Fruit fly (Drosophila melanogaster) whole organism, embryonic: ENCODE data around the gene mRRF2.
A peak's percentile ranks its signal among the peaks of the same experiment; 100 is the strongest.

ENCODE experiments used
- CG10462 ChIP-seq: fragments of 200-800 bp; sonication (Bioruptor generic); optimal IDR thresholded peaks from 2 replicates; lab custom pipeline; 2016; ENCODE audit warnings: missing biosample characterization, missing genetic modification characterization
- CG11085 ChIP-seq: fragments of 200-800 bp; sonication (Bioruptor generic); IDR thresholded peaks from 2 replicates; pipeline ENCODE4 v1.3.6; 2022; ENCODE audit warnings: missing biosample characterization, missing genetic modification characterization
- CG11093 ChIP-seq: fragments of 200-800 bp; sonication (Bioruptor generic); IDR thresholded peaks from 3 replicates; pipeline ENCODE4 v1.3.6; 2022; ENCODE audit warnings: missing biosample characterization, missing genetic modification characterization
- CG11398 ChIP-seq: fragments of 200-800 bp; sonication (Bioruptor generic); optimal IDR thresholded peaks from 2 replicates; lab custom pipeline; 2016; ENCODE audit warnings: missing biosample characterization, missing genetic modification characterization
- CG11695 ChIP-seq: fragments of 200-800 bp; sonication (Bioruptor generic); IDR thresholded peaks from 3 replicates; pipeline ENCODE4 v1.3.6; 2022; ENCODE audit warnings: missing biosample characterization, missing genetic modification characterization
- CG13894 ChIP-seq: fragments of 200-800 bp; sonication (Bioruptor generic); optimal IDR thresholded peaks from 3 replicates; lab custom pipeline; 2018; ENCODE audit warnings: missing biosample characterization, mild to moderate bottlenecking, missing genetic modification characterization, moderate library complexity
- CG14860 ChIP-seq: fragments of 200-800 bp; sonication (Bioruptor generic); IDR thresholded peaks from 3 replicates; pipeline ENCODE4 v1.3.6; 2022; ENCODE audit warnings: missing biosample characterization, missing genetic modification characterization; ENCODE audit not compliant: partially characterized antibody
- CG18262 ChIP-seq: fragments of 200-800 bp; optimal IDR thresholded peaks from 3 replicates; lab custom pipeline; 2019; ENCODE audit warnings: missing biosample characterization, mild to moderate bottlenecking, missing genetic modification characterization, moderate library complexity
- CG1832 ChIP-seq: fragments of 200-800 bp; sonication (Bioruptor generic); optimal IDR thresholded peaks from 2 replicates; lab custom pipeline; 2017; ENCODE audit warnings: missing biosample characterization, mild to moderate bottlenecking, missing genetic modification characterization, inconsistent platforms
- CG18476 ChIP-seq: fragments of 200-800 bp; sonication (Bioruptor generic); optimal IDR thresholded peaks from 2 replicates; lab custom pipeline; 2016; ENCODE audit warnings: missing biosample characterization, mild to moderate bottlenecking, missing genetic modification characterization
- CG30403 ChIP-seq: fragments of 200-800 bp; sonication (Bioruptor generic); optimal IDR thresholded peaks from 3 replicates; lab custom pipeline; 2016; ENCODE audit warnings: missing biosample characterization, missing genetic modification characterization
- CG3995 ChIP-seq: fragments of 200-800 bp; sonication (Bioruptor generic); optimal IDR thresholded peaks from 3 replicates; lab custom pipeline; 2016; ENCODE audit warnings: missing biosample characterization, missing genetic modification characterization
- CG42726 ChIP-seq: fragments of 200-800 bp; sonication (Bioruptor generic); IDR thresholded peaks from 2 replicates; pipeline ENCODE4 v1.3.6; 2022; ENCODE audit warnings: missing biosample characterization, missing genetic modification characterization; ENCODE audit not compliant: partially characterized antibody
- CG4282 ChIP-seq: fragments of 200-800 bp; sonication (Bioruptor generic); optimal IDR thresholded peaks from 2 replicates; lab custom pipeline; 2016; ENCODE audit warnings: missing biosample characterization, missing genetic modification characterization
- CG5245 ChIP-seq: fragments of 200-800 bp; sonication (Bioruptor generic); optimal IDR thresholded peaks from 3 replicates; lab custom pipeline; 2016; ENCODE audit warnings: missing biosample characterization, missing genetic modification characterization
- CG8924 ChIP-seq: fragments of 200-800 bp; optimal IDR thresholded peaks from 3 replicates; lab custom pipeline; 2019; ENCODE audit warnings: missing biosample characterization, mild to moderate bottlenecking, missing genetic modification characterization, moderate library complexity
- CG8944 ChIP-seq: fragments of 200-800 bp; sonication (Bioruptor generic); optimal IDR thresholded peaks from 3 replicates; lab custom pipeline; 2016; ENCODE audit warnings: missing biosample characterization, missing genetic modification characterization
- Dfd ChIP-seq, 2 experiments: fragments of >200 bp; optimal IDR thresholded peaks; 2 replicates each; lab custom pipeline; 2017; ENCODE audit warnings: missing biosample characterization in 2 of 2, missing genetic modification characterization in 2 of 2
- Dp ChIP-seq: fragments of 200-800 bp; sonication (Bioruptor generic); optimal IDR thresholded peaks from 2 replicates; lab custom pipeline; 2018; ENCODE audit warnings: missing biosample characterization, mild to moderate bottlenecking, missing genetic modification characterization, moderate library complexity
- Fer1 ChIP-seq: fragments of 200-800 bp; sonication (Bioruptor generic); optimal IDR thresholded peaks from 2 replicates; lab custom pipeline; 2017; ENCODE audit warnings: missing biosample characterization, mild to moderate bottlenecking, missing genetic modification characterization
- H2.0 ChIP-seq: fragments of 200-800 bp; sonication (Bioruptor generic); IDR thresholded peaks from 2 replicates; pipeline ENCODE4 v1.3.6; 2022; ENCODE audit warnings: missing biosample characterization, missing genetic modification characterization
- HLHmδ ChIP-seq: fragments of 200-800 bp; sonication (Bioruptor generic); optimal IDR thresholded peaks from 2 replicates; lab custom pipeline; 2018; ENCODE audit warnings: missing biosample characterization, mild to moderate bottlenecking, missing genetic modification characterization, moderate library complexity
- HmgD ChIP-seq: fragments of 200-800 bp; sonication (Bioruptor generic); optimal IDR thresholded peaks from 3 replicates; lab custom pipeline; 2016; ENCODE audit warnings: missing biosample characterization, missing genetic modification characterization
- Lim3 ChIP-seq: fragments of 200-800 bp; sonication (Bioruptor generic); IDR thresholded peaks from 2 replicates; pipeline ENCODE4 v1.3.6; 2022; ENCODE audit warnings: missing biosample characterization, missing genetic modification characterization
- Max ChIP-seq: fragments of 200-800 bp; sonication (Bioruptor generic); optimal IDR thresholded peaks from 2 replicates; lab custom pipeline; 2016; ENCODE audit warnings: missing biosample characterization, mild to moderate bottlenecking, missing genetic modification characterization
- Mes4 ChIP-seq: fragments of 200-800 bp; sonication (Bioruptor generic); optimal IDR thresholded peaks from 2 replicates; lab custom pipeline; 2016; ENCODE audit warnings: missing biosample characterization, missing genetic modification characterization
- NC2β ChIP-seq: fragments of 200-800 bp; sonication (Bioruptor generic); optimal IDR thresholded peaks from 2 replicates; lab custom pipeline; 2016; ENCODE audit warnings: missing biosample characterization, missing genetic modification characterization
- Nf-YA ChIP-seq: fragments of 200-800 bp; sonication (Bioruptor generic); IDR thresholded peaks from 2 replicates; pipeline ENCODE4 v1.3.6; 2022; ENCODE audit warnings: missing biosample characterization, missing genetic modification characterization
- Nf-YB ChIP-seq: fragments of 200-800 bp; sonication (Bioruptor generic); optimal IDR thresholded peaks from 3 replicates; lab custom pipeline; 2019; ENCODE audit warnings: missing biosample characterization, mild to moderate bottlenecking, missing genetic modification characterization, moderate library complexity
- Pdp1 ChIP-seq, 2 experiments: fragments of 200-800 bp; sonication (Bioruptor generic); optimal IDR thresholded peaks; 3 replicates each; lab custom pipeline; 2016; ENCODE audit warnings: missing biosample characterization in 2 of 2, missing genetic modification characterization in 2 of 2, mild to moderate bottlenecking in 1 of 2, moderate library complexity in 1 of 2
- Side ChIP-seq: fragments of 200-800 bp; sonication (Bioruptor generic); optimal IDR thresholded peaks from 2 replicates; lab custom pipeline; 2016; ENCODE audit warnings: missing biosample characterization, missing genetic modification characterization
- Sry-δ ChIP-seq: fragments of 200-800 bp; sonication (Bioruptor generic); optimal IDR thresholded peaks from 2 replicates; lab custom pipeline; 2016; ENCODE audit warnings: missing biosample characterization, missing genetic modification characterization
- Taf1 ChIP-seq: fragments of 200-800 bp; sonication (Bioruptor generic); IDR thresholded peaks from 2 replicates; pipeline ENCODE4 v1.3.6; 2022; ENCODE audit warnings: missing biosample characterization, missing genetic modification characterization
- ap ChIP-seq: fragments of 200-800 bp; sonication (Bioruptor generic); IDR thresholded peaks from 2 replicates; pipeline ENCODE4 v1.3.6; 2022; ENCODE audit warnings: missing biosample characterization, missing genetic modification characterization
- br ChIP-seq: fragments of >200 bp; optimal IDR thresholded peaks from 2 replicates; lab custom pipeline; 2017
- caup ChIP-seq: fragments of 200-800 bp; sonication (Bioruptor generic); optimal IDR thresholded peaks from 3 replicates; lab custom pipeline; 2017; ENCODE audit warnings: missing biosample characterization, mild to moderate bottlenecking, missing genetic modification characterization, moderate library complexity; ENCODE audit not compliant: severe bottlenecking
- chinmo ChIP-seq: fragments of 200-800 bp; sonication (Bioruptor generic); IDR thresholded peaks from 4 replicates; pipeline ENCODE4 v1.3.6; 2022; ENCODE audit warnings: missing biosample characterization, missing genetic modification characterization; ENCODE audit not compliant: partially characterized antibody
- dan ChIP-seq: fragments of 200-800 bp; sonication (Bioruptor generic); IDR thresholded peaks from 2 replicates; pipeline ENCODE4 v1.3.6; 2022; ENCODE audit warnings: missing biosample characterization, missing genetic modification characterization
- fd102C ChIP-seq: fragments of 200-800 bp; sonication (Bioruptor generic); optimal IDR thresholded peaks from 2 replicates; lab custom pipeline; 2018; ENCODE audit warnings: missing biosample characterization, mild to moderate bottlenecking, missing genetic modification characterization, moderate library complexity
- gro ChIP-seq: fragments of 200-800 bp; sonication (Bioruptor generic); optimal IDR thresholded peaks from 2 replicates; lab custom pipeline; 2016; ENCODE audit warnings: missing biosample characterization, missing genetic modification characterization
- h ChIP-seq: fragments of >200 bp; optimal IDR thresholded peaks from 2 replicates; lab custom pipeline; 2017
- lmd ChIP-seq: fragments of 200-800 bp; sonication (Bioruptor generic); IDR thresholded peaks from 2 replicates; pipeline ENCODE4 v1.3.6; 2022; ENCODE audit warnings: missing biosample characterization, missing genetic modification characterization
- lov ChIP-seq, 2 experiments: fragments of 200-800 bp in 1 of 2; fragments of >200 bp in 1 of 2; sonication (Bioruptor generic) in 1 of 2; IDR thresholded peaks in 1 of 2; optimal IDR thresholded peaks in 1 of 2; 2 replicates in 1 of 2; 3 replicates in 1 of 2; pipeline versions ENCODE4 v1.3.6 to Lab custom; 2017 to 2022; ENCODE audit warnings: missing biosample characterization in 1 of 2, missing genetic modification characterization in 1 of 2
- odd ChIP-seq: fragments of 200-800 bp; sonication (Bioruptor generic); optimal IDR thresholded peaks from 2 replicates; lab custom pipeline; 2017; ENCODE audit warnings: missing biosample characterization, mild to moderate bottlenecking, missing genetic modification characterization
- peb ChIP-seq: fragments of 200-800 bp; sonication (Bioruptor generic); IDR thresholded peaks from 2 replicates; pipeline ENCODE4 v1.3.6; 2022; ENCODE audit warnings: missing biosample characterization, missing genetic modification characterization
- pho ChIP-seq: fragments of 200-800 bp; sonication (Bioruptor generic); optimal IDR thresholded peaks from 2 replicates; lab custom pipeline; 2016; ENCODE audit warnings: missing biosample characterization, missing genetic modification characterization
- run ChIP-seq: fragments of 200-800 bp; sonication (Bioruptor generic); optimal IDR thresholded peaks from 3 replicates; lab custom pipeline; 2018; ENCODE audit warnings: missing biosample characterization, mild to moderate bottlenecking, missing genetic modification characterization
- ssp ChIP-seq: fragments of 200-800 bp; sonication (Bioruptor generic); IDR thresholded peaks from 2 replicates; pipeline ENCODE4 v1.3.6; 2022; ENCODE audit warnings: missing biosample characterization, missing genetic modification characterization
- toy ChIP-seq: fragments of 200-800 bp; sonication (Bioruptor generic); IDR thresholded peaks from 2 replicates; pipeline ENCODE4 v1.3.6; 2022; ENCODE audit warnings: missing biosample characterization, missing genetic modification characterization
- vvl ChIP-seq: fragments of 200-800 bp; sonication (Bioruptor generic); IDR thresholded peaks from 2 replicates; pipeline ENCODE4 v1.3.6; 2022; ENCODE audit warnings: missing biosample characterization, missing genetic modification characterization

The mRRF2 gene

dm6 chr3R:22602783-22603182, 10.7 kb upstream of the mRRF2 start:
- TF ChIP-seq CG11085 (GFP tag; lab: Robert Waterston, UW) (no peak), fd102C (GFP tag; lab: Kevin White, UChicago) (no peak), Dfd (GFP tag; optimal IDR thresholded peaks at IDR 0.05; lab: Kevin White, UChicago) (peak in 1 of 2 experiments; percentile 23)

- TF ChIP-seq gro (GFP tag; lab: Kevin White, UChicago) (no peak), Fer1 (GFP tag; lab: Kevin White, UChicago) (no peak), caup (GFP tag; lab: Kevin White, UChicago) (no peak), CG8944 (GFP tag; lab: Kevin White, UChicago) (no peak), CG11398 (no peak), dan (GFP tag; lab: Robert Waterston, UW) (no peak), Mes4 (no peak), NC2β (GFP tag; lab: Kevin White, UChicago) (no peak), Nf-YB (GFP tag; lab: Kevin White, UChicago) (no peak), vvl (no peak), CG18476 (GFP tag; lab: Kevin White, UChicago) (no peak), H2.0 (GFP tag; lab: Robert Waterston, UW) (no peak), lmd (no peak), CG42726 (GFP tag; lab: Robert Waterston, UW) (no peak), CG10462 (GFP tag; lab: Kevin White, UChicago) (no peak), fd102C (GFP tag; lab: Kevin White, UChicago) (no peak), CG11695 (no peak), chinmo (GFP tag; lab: Robert Waterston, UW) (no peak), CG3995 (GFP tag; lab: Kevin White, UChicago) (no peak)
These were observed 4.3 kb upstream of the mRRF2 start, which contains the start of gene CG13843 for dm6 chr3R:22609185-22609584. Gene CG13843 (plus strand): TSS chr3R:22609485.

- TF ChIP-seq ssp, result no peak
- no peak for TF ChIP-seq Pdp1 (GFP tag; optimal IDR thresholded peaks at IDR 0.05; lab: Kevin White, UChicago)
- TF ChIP-seq Dp (GFP tag; lab: Kevin White, UChicago), result no peak
- no peak for TF ChIP-seq ap (GFP tag; lab: Robert Waterston, UW)
- TF ChIP-seq pho, result no peak
- TF ChIP-seq Side (GFP tag; lab: Kevin White, UChicago), result no peak
- TF ChIP-seq CG18262 (tag; lab: Kevin White, UChicago), result no peak
- TF ChIP-seq CG11093 (GFP tag; lab: Robert Waterston, UW), result no peak
- no peak for TF ChIP-seq Nf-YA (GFP tag; lab: Robert Waterston, UW)
- no peak for TF ChIP-seq lov (optimal IDR thresholded peaks at IDR 0.05; lab: Kevin White, UChicago)
- TF ChIP-seq lov (GFP tag; IDR thresholded peaks at IDR 0.05; lab: Robert Waterston, UW), result no peak
- TF ChIP-seq CG13894, result no peak
- TF ChIP-seq CG8924, result no peak
- TF ChIP-seq Max (GFP tag; lab: Kevin White, UChicago), result no peak
- TF ChIP-seq br (lab: Kevin White, UChicago), result no peak
- no peak for TF ChIP-seq CG4282 (GFP tag; lab: Kevin White, UChicago)
- TF ChIP-seq run, result no peak
These were observed 2.7 kb downstream of the mRRF2 start, which contains the start of gene CG31161 for dm6 chr3R:22616211-22616610. Gene CG31161 (plus strand): TSS chr3R:22616511.

dm6 chr3R:22618280-22618679, 4.8 kb downstream of the mRRF2 start, which contains the start of gene mRpL45:
Gene mRpL45 (plus strand): TSS chr3R:22618492.
- TF ChIP-seq peb (GFP tag; lab: Robert Waterston, UW) (no peak), Lim3 (GFP tag; lab: Robert Waterston, UW) (no peak), Taf1 (GFP tag; lab: Robert Waterston, UW) (no peak), CG1832 (GFP tag; lab: Kevin White, UChicago) (no peak), odd (GFP tag; lab: Kevin White, UChicago) (no peak), CG14860 (GFP tag; lab: Robert Waterston, UW) (0 out of 3 replicates have a peak, but pooled peaks have one; percentile 34), HLHmδ (GFP tag; lab: Kevin White, UChicago) (no peak), CG5245 (GFP tag; lab: Kevin White, UChicago) (no peak), CG30403 (no peak), Sry-δ (peak; percentile 17), h (lab: Kevin White, UChicago) (no peak), HmgD (GFP tag; lab: Kevin White, UChicago) (no peak), toy (GFP tag; lab: Robert Waterston, UW) (no peak)
